Worm (Caenorhabditis elegans) whole organism, L4 larva: Measurements from ENCODE around the gene Y62E10A.24.
A peak's percentile ranks its signal among the peaks of the same experiment; 100 is the strongest.

Experiments
- T20F7.1 ChIP-seq: fragments of 200-800 bp; sonication (Bioruptor generic); optimal IDR thresholded peaks from 2 replicates; lab custom pipeline; 2018; ENCODE audit warnings: mild to moderate bottlenecking, missing genetic modification characterization, missing compliant biosample characterization
- ceh-20 ChIP-seq: fragments of 200-800 bp; sonication (Bioruptor generic); IDR thresholded peaks from 2 replicates; pipeline ENCODE4 v1.3.6; 2022; ENCODE audit warnings: missing genetic modification reagents, missing genetic modification characterization, missing compliant biosample characterization
- dpl-1 ChIP-seq: fragments of 150-350 bp; optimal IDR thresholded peaks from 2 replicates; lab custom pipeline; 2014; ENCODE audit warnings: missing biosample characterization, missing genetic modification reagents, missing genetic modification characterization
- lsy-2 ChIP-seq, 2 experiments: fragments of 150-350 bp in 1 of 2; sonication (generic microtip) in 1 of 2; optimal IDR thresholded peaks; 2 replicates each; lab custom pipeline; 2014 to 2017; ENCODE audit warnings: missing biosample characterization in 2 of 2, missing genetic modification characterization in 2 of 2
- zfp-2 ChIP-seq: sonication (generic microtip); optimal IDR thresholded peaks from 2 replicates; lab custom pipeline; 2016; ENCODE audit warnings: mild to moderate bottlenecking, missing genetic modification characterization, missing compliant biosample characterization

The Y62E10A.24 gene

DNA sequence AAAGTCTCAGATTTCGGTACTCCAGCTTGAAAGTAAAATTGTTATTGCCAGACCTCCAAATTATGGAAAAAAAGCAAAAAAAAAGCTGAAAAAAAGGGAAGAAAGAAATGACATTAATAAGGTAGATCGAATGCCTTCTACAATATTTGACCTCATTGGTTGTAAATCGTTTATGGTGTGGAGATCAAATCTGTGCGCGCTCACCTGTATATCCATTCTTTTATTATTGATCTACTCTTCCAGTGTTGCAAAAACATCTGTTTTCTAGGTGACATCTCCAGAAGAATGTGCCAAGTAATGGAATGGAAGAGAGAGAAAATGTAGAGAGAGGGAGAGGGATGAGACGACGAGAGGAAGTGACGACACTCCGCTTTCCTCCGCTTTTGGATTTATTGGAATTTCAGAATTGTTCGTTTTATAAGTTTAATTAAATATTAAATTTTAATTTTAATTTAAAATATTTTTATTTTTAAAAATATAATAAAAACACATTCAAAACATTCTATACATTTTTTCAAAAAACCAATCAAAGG lies 45.3 kb downstream of the Y62E10A.24 start, which contains the start of the genes pik-1 and aptf-2:
TSS of gene pik-1 (plus strand) at position 303 of the 533 bp plus-strand sequence.
TSS of gene aptf-2 (minus strand) at position 313 of the 533 bp plus-strand sequence.
- TF ChIP-seq lsy-2 (tag; optimal IDR thresholded peaks at IDR 0.05; lab: Kevin White, UChicago) (peak in 1 of 2 experiments; percentile 17), dpl-1 (peak; percentile 12), T20F7.1 (GFP tag; lab: Kevin White, UChicago) (peak; percentile 61), ceh-20 (GFP tag; lab: Robert Waterston, UW) (no peak), zfp-2 (no peak)
